Fruit fly (Drosophila melanogaster) whole organism, embryonic: ENCODE data around the gene Lim3.

Experiments
- B-H2 ChIP-seq: fragments of 200-800 bp; sonication (Bioruptor generic); optimal IDR thresholded peaks from 2 replicates; lab custom pipeline; 2018; ENCODE audit warnings: missing biosample characterization, mild to moderate bottlenecking, missing genetic modification characterization
- CG10431 ChIP-seq: fragments of 200-800 bp; sonication (Bioruptor generic); optimal IDR thresholded peaks from 3 replicates; lab custom pipeline; 2018; ENCODE audit warnings: missing biosample characterization, mild to moderate bottlenecking, missing genetic modification characterization
- CG11085 ChIP-seq: fragments of 200-800 bp; sonication (Bioruptor generic); IDR thresholded peaks from 2 replicates; pipeline ENCODE4 v1.3.6; 2022; ENCODE audit warnings: missing biosample characterization, missing genetic modification characterization
- CG11398 ChIP-seq: fragments of 200-800 bp; sonication (Bioruptor generic); optimal IDR thresholded peaks from 2 replicates; lab custom pipeline; 2016; ENCODE audit warnings: missing biosample characterization, missing genetic modification characterization
- CG11456 ChIP-seq: fragments of 200-800 bp; sonication (Bioruptor generic); IDR thresholded peaks from 3 replicates; pipeline ENCODE4 v1.3.6; 2022; ENCODE audit warnings: missing biosample characterization, missing genetic modification characterization
- CG12942 ChIP-seq: fragments of 200-800 bp; sonication (Bioruptor generic); optimal IDR thresholded peaks from 3 replicates; lab custom pipeline; 2016; ENCODE audit warnings: missing biosample characterization, missing genetic modification characterization
- CG14014 ChIP-seq: fragments of 200-800 bp; sonication (Bioruptor generic); IDR thresholded peaks from 2 replicates; pipeline ENCODE4 v1.3.6; 2022; ENCODE audit warnings: missing biosample characterization, missing genetic modification characterization
- CG15479 ChIP-seq: fragments of 200-800 bp; sonication (Bioruptor generic); optimal IDR thresholded peaks from 3 replicates; lab custom pipeline; 2019; ENCODE audit warnings: missing biosample characterization, mild to moderate bottlenecking, missing genetic modification characterization, moderate library complexity
- CG1647 ChIP-seq: fragments of 200-800 bp; sonication (Bioruptor generic); optimal IDR thresholded peaks from 3 replicates; lab custom pipeline; 2016; ENCODE audit warnings: missing biosample characterization, missing genetic modification characterization
- CG18011 ChIP-seq: fragments of 200-800 bp; sonication (Bioruptor generic); optimal IDR thresholded peaks from 2 replicates; lab custom pipeline; 2017; ENCODE audit warnings: missing biosample characterization, missing genetic modification characterization, mild to moderate bottlenecking, moderate library complexity, missing genotype
- CG18476 ChIP-seq: fragments of 200-800 bp; sonication (Bioruptor generic); optimal IDR thresholded peaks from 2 replicates; lab custom pipeline; 2016; ENCODE audit warnings: missing biosample characterization, mild to moderate bottlenecking, missing genetic modification characterization
- CG34224 ChIP-seq: fragments of 200-800 bp; sonication (Bioruptor generic); IDR thresholded peaks from 3 replicates; pipeline ENCODE4 v1.3.6; 2022; ENCODE audit warnings: missing biosample characterization, missing genetic modification characterization; ENCODE audit not compliant: partially characterized antibody
- CG4707 ChIP-seq: fragments of 200-800 bp; sonication (Bioruptor generic); optimal IDR thresholded peaks from 2 replicates; lab custom pipeline; 2018; ENCODE audit warnings: missing biosample characterization, mild to moderate bottlenecking, missing genetic modification characterization, moderate library complexity
- CG5180 ChIP-seq: fragments of 200-800 bp; sonication (Bioruptor generic); optimal IDR thresholded peaks from 3 replicates; lab custom pipeline; 2017; ENCODE audit warnings: missing biosample characterization, missing genetic modification characterization, mild to moderate bottlenecking, moderate library complexity, missing genetic modification reagents
- CG5953 ChIP-seq: fragments of 200-800 bp; sonication (Bioruptor generic); IDR thresholded peaks from 2 replicates; pipeline ENCODE4 v1.3.6; 2022; ENCODE audit warnings: missing biosample characterization, missing genetic modification characterization
- CG6254 ChIP-seq: fragments of 200-800 bp; sonication (Bioruptor generic); optimal IDR thresholded peaks from 3 replicates; lab custom pipeline; 2017; ENCODE audit warnings: mild to moderate bottlenecking, missing biosample characterization, missing genetic modification reagents, missing genetic modification characterization
- CG6813 ChIP-seq: fragments of 200-800 bp; sonication (Bioruptor generic); optimal IDR thresholded peaks from 2 replicates; lab custom pipeline; 2017; ENCODE audit warnings: missing biosample characterization, missing genetic modification characterization, mild to moderate bottlenecking, moderate library complexity, missing genetic modification reagents
- CG7839 ChIP-seq: fragments of 200-800 bp; sonication (Bioruptor generic); optimal IDR thresholded peaks from 3 replicates; lab custom pipeline; 2018; ENCODE audit warnings: missing biosample characterization, mild to moderate bottlenecking, missing genetic modification characterization, moderate library complexity
- CG8089 ChIP-seq: fragments of 200-800 bp; sonication (Bioruptor generic); optimal IDR thresholded peaks from 3 replicates; lab custom pipeline; 2016; ENCODE audit warnings: missing biosample characterization, missing genetic modification characterization
- CG8359 ChIP-seq: fragments of 200-800 bp; sonication (Bioruptor generic); optimal IDR thresholded peaks from 2 replicates; lab custom pipeline; 2017; ENCODE audit warnings: missing biosample characterization, mild to moderate bottlenecking, missing genetic modification characterization, borderline replicate concordance
- ERR ChIP-seq: fragments of 200-800 bp; sonication (Bioruptor generic); optimal IDR thresholded peaks from 2 replicates; lab custom pipeline; 2016; ENCODE audit warnings: missing biosample characterization, missing genetic modification characterization
- Elba2 ChIP-seq: fragments of 200-800 bp; sonication (Bioruptor generic); optimal IDR thresholded peaks from 3 replicates; lab custom pipeline; 2016; ENCODE audit warnings: missing biosample characterization, missing genetic modification characterization
- Ets97D ChIP-seq: fragments of 200-800 bp; sonication (Bioruptor generic); optimal IDR thresholded peaks from 3 replicates; lab custom pipeline; 2016; ENCODE audit warnings: missing biosample characterization, missing genetic modification characterization
- Fer1 ChIP-seq: fragments of 200-800 bp; sonication (Bioruptor generic); optimal IDR thresholded peaks from 2 replicates; lab custom pipeline; 2017; ENCODE audit warnings: missing biosample characterization, mild to moderate bottlenecking, missing genetic modification characterization
- HHEX ChIP-seq: fragments of 200-800 bp; sonication (Bioruptor generic); optimal IDR thresholded peaks from 3 replicates; lab custom pipeline; 2017; ENCODE audit warnings: missing biosample characterization, mild to moderate bottlenecking, missing genetic modification characterization, missing genetic modification reagents
- Hr3 ChIP-seq: fragments of 200-800 bp; sonication (Bioruptor generic); optimal IDR thresholded peaks from 3 replicates; lab custom pipeline; 2016; ENCODE audit warnings: missing biosample characterization, missing genetic modification characterization
- Hr39 ChIP-seq: fragments of >200 bp; optimal IDR thresholded peaks from 2 replicates; lab custom pipeline; 2017
- Kr ChIP-seq: fragments of 200-800 bp; sonication (Bioruptor generic); optimal IDR thresholded peaks from 2 replicates; lab custom pipeline; 2017; ENCODE audit warnings: missing biosample characterization, mild to moderate bottlenecking, missing genetic modification characterization
- NC2α ChIP-seq: fragments of 200-800 bp; sonication (Bioruptor generic); optimal IDR thresholded peaks from 2 replicates; lab custom pipeline; 2016; ENCODE audit warnings: missing biosample characterization, missing genetic modification characterization
- Sox102F ChIP-seq: fragments of 200-800 bp; sonication (Bioruptor generic); optimal IDR thresholded peaks from 2 replicates; lab custom pipeline; 2018; ENCODE audit warnings: missing biosample characterization, mild to moderate bottlenecking, missing genetic modification characterization, moderate library complexity
- Sry-δ ChIP-seq: fragments of 200-800 bp; sonication (Bioruptor generic); optimal IDR thresholded peaks from 2 replicates; lab custom pipeline; 2016; ENCODE audit warnings: missing biosample characterization, missing genetic modification characterization
- Ssrp ChIP-seq: fragments of 200-800 bp; sonication (Bioruptor generic); optimal IDR thresholded peaks from 2 replicates; lab custom pipeline; 2018; ENCODE audit warnings: missing biosample characterization, mild to moderate bottlenecking, missing genetic modification characterization, moderate library complexity
- abd-A ChIP-seq: fragments of 200-800 bp; sonication (Bioruptor generic); optimal IDR thresholded peaks from 3 replicates; lab custom pipeline; 2019; ENCODE audit warnings: missing biosample characterization, mild to moderate bottlenecking, missing genetic modification characterization, moderate library complexity
- ato ChIP-seq: fragments of 200-800 bp; sonication (Bioruptor generic); IDR thresholded peaks from 2 replicates; pipeline ENCODE4 v1.3.6; 2022; ENCODE audit warnings: missing biosample characterization, missing genetic modification characterization; ENCODE audit not compliant: partially characterized antibody
- bcd ChIP-seq: fragments of 200-800 bp; sonication (Bioruptor generic); optimal IDR thresholded peaks from 2 replicates; lab custom pipeline; 2017; ENCODE audit warnings: missing biosample characterization, mild to moderate bottlenecking, missing genetic modification characterization
- cato ChIP-seq: fragments of 200-800 bp; sonication (Bioruptor generic); optimal IDR thresholded peaks from 2 replicates; lab custom pipeline; 2016; ENCODE audit warnings: missing biosample characterization, missing genetic modification characterization, borderline replicate concordance
- dimm ChIP-seq: fragments of 200-800 bp; sonication (Bioruptor generic); IDR thresholded peaks from 2 replicates; pipeline ENCODE4 v1.3.6; 2022; ENCODE audit warnings: missing biosample characterization, missing genetic modification characterization
- fru ChIP-seq: fragments of >200 bp; optimal IDR thresholded peaks from 2 replicates; lab custom pipeline; 2017
- grn ChIP-seq: fragments of 200-800 bp; sonication (Bioruptor generic); optimal IDR thresholded peaks from 3 replicates; lab custom pipeline; 2017; ENCODE audit warnings: missing biosample characterization, missing genetic modification characterization
- ham ChIP-seq: fragments of 200-800 bp; sonication (Bioruptor generic); IDR thresholded peaks from 2 replicates; pipeline ENCODE4 v1.3.6; 2022; ENCODE audit warnings: missing biosample characterization, missing genetic modification characterization
- ken ChIP-seq: fragments of 200-800 bp; sonication (Bioruptor generic); IDR thresholded peaks from 3 replicates; pipeline ENCODE4 v1.3.6; 2022; ENCODE audit warnings: missing biosample characterization, missing genetic modification characterization
- klu ChIP-seq: fragments of 200-800 bp; sonication (Bioruptor generic); IDR thresholded peaks from 2 replicates; pipeline ENCODE4 v1.3.6; 2022; ENCODE audit warnings: missing biosample characterization, missing genetic modification characterization
- lola ChIP-seq, 3 experiments: fragments of >200 bp in 2 of 3; fragments of 200-800 bp in 1 of 3; sonication (Bioruptor generic) in 1 of 3; optimal IDR thresholded peaks; 2 replicates each; lab custom pipeline; 2017 to 2019; ENCODE audit warnings: missing biosample characterization in 3 of 3, missing genetic modification characterization in 3 of 3, mild to moderate bottlenecking in 1 of 3, moderate library complexity in 1 of 3
- mam ChIP-seq: fragments of 200-800 bp; sonication (Bioruptor generic); optimal IDR thresholded peaks from 3 replicates; lab custom pipeline; 2016; ENCODE audit warnings: missing biosample characterization, missing genetic modification characterization
- mld ChIP-seq: fragments of 200-800 bp; sonication (Bioruptor generic); IDR thresholded peaks from 3 replicates; pipeline ENCODE4 v1.3.6; 2022; ENCODE audit warnings: missing biosample characterization, missing genetic modification characterization; ENCODE audit not compliant: partially characterized antibody
- nmo ChIP-seq: fragments of 200-800 bp; sonication (Bioruptor generic); optimal IDR thresholded peaks from 2 replicates; lab custom pipeline; 2018; ENCODE audit warnings: missing biosample characterization, mild to moderate bottlenecking, missing genetic modification characterization, moderate library complexity
- prd ChIP-seq, 3 experiments: fragments of >200 bp in 2 of 3; fragments of 200-800 bp in 1 of 3; sonication (Bioruptor generic) in 1 of 3; optimal IDR thresholded peaks in 2 of 3; IDR thresholded peaks in 1 of 3; 2 replicates in 2 of 3; 3 replicates in 1 of 3; pipeline versions ENCODE4 v1.3.6 to Lab custom; 2017 to 2022; ENCODE audit warnings: missing biosample characterization in 1 of 3, missing genetic modification characterization in 1 of 3
- sqz ChIP-seq: fragments of 200-800 bp; sonication (Bioruptor generic); optimal IDR thresholded peaks from 3 replicates; lab custom pipeline; 2018; ENCODE audit warnings: missing biosample characterization, mild to moderate bottlenecking, missing genetic modification characterization
- sug ChIP-seq: fragments of 200-800 bp; optimal IDR thresholded peaks from 2 replicates; lab custom pipeline; 2019; ENCODE audit warnings: missing biosample characterization, mild to moderate bottlenecking, missing genetic modification characterization, moderate library complexity

Lim3 gene

dm6 chr2L:19135955-19136677 lies 27.9 kb upstream of the Lim3 start (continued):
- TF ChIP-seq CG14014 (GFP tag; lab: Robert Waterston, UW) (no peak), Fer1 (GFP tag; lab: Kevin White, UChicago) (peak; percentile 18), sqz (no peak), grn (no peak), CG6254 (GFP tag; lab: Kevin White, UChicago) (no peak), dimm (no peak), sug (tag; lab: Kevin White, UChicago) (no peak), CG5953 (GFP tag; lab: Robert Waterston, UW) (no peak), CG15479 (GFP tag; lab: Kevin White, UChicago) (no peak), abd-A (tag; lab: Kevin White, UChicago) (no peak), CG34224 (no peak), HHEX (GFP tag; lab: Kevin White, UChicago) (peak; percentile 20), CG7839 (tag; lab: Kevin White, UChicago) (peak; percentile 42), lola (GFP tag; optimal IDR thresholded peaks at IDR 0.05; lab: Kevin White, UChicago) (peak in 1 of 3 experiments; percentile 12), mam (GFP tag; lab: Kevin White, UChicago) (no peak), CG10431 (no peak), CG12942 (GFP tag; lab: Kevin White, UChicago) (no peak), fru (lab: Kevin White, UChicago) (no peak), NC2α (GFP tag; lab: Kevin White, UChicago) (no peak), ham (no peak), bcd (GFP tag; lab: Kevin White, UChicago) (no peak), prd (optimal IDR thresholded peaks at IDR 0.05; lab: Kevin White, UChicago) (no peak), prd (GFP tag; IDR thresholded peaks at IDR 0.05; lab: Robert Waterston, UW) (no peak), Ssrp (peak; percentile 6), CG6813 (no peak), Ets97D (GFP tag; lab: Kevin White, UChicago) (no peak), cato (GFP tag; lab: Kevin White, UChicago) (no peak), CG4707 (GFP tag; lab: Kevin White, UChicago) (peak; percentile 87), CG11398 (GFP tag; lab: Kevin White, UChicago) (no peak), B-H2 (GFP tag; lab: Kevin White, UChicago) (no peak), Sry-δ (GFP tag; lab: Kevin White, UChicago) (no peak), CG11085 (GFP tag; lab: Robert Waterston, UW) (no peak), CG11456 (no peak), mld (GFP tag; lab: Robert Waterston, UW) (no peak), CG1647 (GFP tag; lab: Kevin White, UChicago) (no peak), CG5180 (GFP tag; lab: Kevin White, UChicago) (no peak), Hr39 (lab: Kevin White, UChicago) (no peak), Kr (GFP tag; lab: Kevin White, UChicago) (no peak), CG8359 (GFP tag; lab: Kevin White, UChicago) (no peak), Elba2 (no peak), Sox102F (peak; percentile 30), Hr3 (no peak), CG8089 (no peak), nmo (GFP tag; lab: Kevin White, UChicago) (peak; percentile 5), ken (GFP tag; lab: Robert Waterston, UW) (no peak), CG18011 (GFP tag; lab: Kevin White, UChicago) (no peak), klu (GFP tag; lab: Robert Waterston, UW) (no peak), ato (no peak), CG18476 (no peak), ERR (GFP tag; lab: Kevin White, UChicago) (no peak)
